Fruit fly (Drosophila melanogaster) whole organism, embryonic: ENCODE data around the gene Nup107.

Source experiments
- Bdp1 ChIP-seq: fragments of 200-800 bp; sonication (Bioruptor generic); optimal IDR thresholded peaks from 3 replicates; lab custom pipeline; 2016; ENCODE audit warnings: missing biosample characterization, missing genetic modification characterization
- Bteb2 ChIP-seq: fragments of 200-800 bp; sonication (Bioruptor generic); optimal IDR thresholded peaks from 2 replicates; lab custom pipeline; 2016; ENCODE audit warnings: missing biosample characterization, missing genetic modification characterization
- C15 ChIP-seq: fragments of 200-800 bp; sonication (Bioruptor generic); IDR thresholded peaks from 3 replicates; pipeline ENCODE4 v1.3.6; 2022; ENCODE audit warnings: missing biosample characterization, missing genetic modification characterization
- CG11560 ChIP-seq: fragments of 200-800 bp; sonication (Bioruptor generic); IDR thresholded peaks from 3 replicates; pipeline ENCODE4 v1.3.6; 2022; ENCODE audit warnings: missing biosample characterization, missing genetic modification characterization
- CG11695 ChIP-seq: fragments of 200-800 bp; sonication (Bioruptor generic); IDR thresholded peaks from 3 replicates; pipeline ENCODE4 v1.3.6; 2022; ENCODE audit warnings: missing biosample characterization, missing genetic modification characterization
- CG12942 ChIP-seq: fragments of 200-800 bp; sonication (Bioruptor generic); optimal IDR thresholded peaks from 3 replicates; lab custom pipeline; 2016; ENCODE audit warnings: missing biosample characterization, missing genetic modification characterization
- CG14050 ChIP-seq: fragments of 200-800 bp; sonication (Bioruptor generic); IDR thresholded peaks from 3 replicates; pipeline ENCODE4 v1.3.6; 2022; ENCODE audit warnings: missing biosample characterization, missing genetic modification characterization
- CG16815 ChIP-seq: fragments of 200-800 bp; sonication (Bioruptor generic); optimal IDR thresholded peaks from 3 replicates; lab custom pipeline; 2017; ENCODE audit warnings: missing biosample characterization, mild to moderate bottlenecking, missing genetic modification characterization
- CG17802 ChIP-seq: fragments of 200-800 bp; sonication (Bioruptor generic); optimal IDR thresholded peaks from 2 replicates; lab custom pipeline; 2018; ENCODE audit warnings: missing biosample characterization, mild to moderate bottlenecking, missing genetic modification characterization, moderate library complexity
- CG2199 ChIP-seq: fragments of 200-800 bp; sonication (Bioruptor generic); IDR thresholded peaks from 3 replicates; pipeline ENCODE4 v1.3.6; 2022; ENCODE audit warnings: missing biosample characterization, missing genetic modification characterization
- CG2202 ChIP-seq: fragments of 200-800 bp; sonication (Bioruptor generic); optimal IDR thresholded peaks from 2 replicates; lab custom pipeline; 2018; ENCODE audit warnings: missing biosample characterization, mild to moderate bottlenecking, missing genetic modification characterization
- CG31388 ChIP-seq: fragments of 200-800 bp; sonication (Bioruptor generic); optimal IDR thresholded peaks from 2 replicates; lab custom pipeline; 2016; ENCODE audit warnings: missing biosample characterization, missing genetic modification characterization
- CG33213 ChIP-seq: fragments of 200-800 bp; sonication (Bioruptor generic); optimal IDR thresholded peaks from 3 replicates; lab custom pipeline; 2016; ENCODE audit warnings: missing biosample characterization, missing genetic modification characterization
- CG3407 ChIP-seq: fragments of 200-800 bp; sonication (Bioruptor generic); optimal IDR thresholded peaks from 2 replicates; lab custom pipeline; 2018; ENCODE audit warnings: missing biosample characterization, mild to moderate bottlenecking, missing genetic modification characterization
- CG4730 ChIP-seq: fragments of 200-800 bp; sonication (Bioruptor generic); IDR thresholded peaks from 2 replicates; pipeline ENCODE4 v1.3.6; 2022; ENCODE audit warnings: missing biosample characterization, missing genetic modification characterization
- CG6765 ChIP-seq: fragments of 200-800 bp; sonication (Bioruptor generic); optimal IDR thresholded peaks from 3 replicates; lab custom pipeline; 2017; ENCODE audit warnings: missing biosample characterization, mild to moderate bottlenecking, missing genetic modification characterization
- CG8388 ChIP-seq: fragments of 200-800 bp; sonication (Bioruptor generic); optimal IDR thresholded peaks from 2 replicates; lab custom pipeline; 2019; ENCODE audit warnings: missing biosample characterization, mild to moderate bottlenecking, missing genetic modification characterization, moderate library complexity
- CTCF ChIP-seq: fragments of 200-800 bp; sonication (Bioruptor generic); optimal IDR thresholded peaks from 2 replicates; lab custom pipeline; 2017; ENCODE audit warnings: missing biosample characterization, mild to moderate bottlenecking, missing genetic modification characterization, moderate library complexity
- D19A ChIP-seq: fragments of 200-800 bp; optimal IDR thresholded peaks from 3 replicates; lab custom pipeline; 2019; ENCODE audit warnings: missing biosample characterization, mild to moderate bottlenecking, missing genetic modification characterization, moderate library complexity
- Doc3 ChIP-seq: fragments of 200-800 bp; sonication (Bioruptor generic); IDR thresholded peaks from 3 replicates; pipeline ENCODE4 v1.3.6; 2022; ENCODE audit warnings: missing biosample characterization, missing genetic modification characterization; ENCODE audit not compliant: partially characterized antibody
- E2f1 ChIP-seq: fragments of 200-800 bp; sonication (Bioruptor generic); IDR thresholded peaks from 2 replicates; pipeline ENCODE4 v1.3.6; 2022; ENCODE audit warnings: missing biosample characterization, missing genetic modification characterization
- Elba2 ChIP-seq: fragments of 200-800 bp; sonication (Bioruptor generic); optimal IDR thresholded peaks from 3 replicates; lab custom pipeline; 2016; ENCODE audit warnings: missing biosample characterization, missing genetic modification characterization
- Ets65A ChIP-seq: fragments of 200-800 bp; sonication (Bioruptor generic); peaks from one replicate; lab custom pipeline; 2016; ENCODE audit warnings: missing biosample characterization, missing genetic modification characterization
- GATAe ChIP-seq: fragments of 200-800 bp; sonication (Bioruptor generic); conservative IDR thresholded peaks from 2 replicates; pipeline ENCODE4 v1.3.6; 2022; ENCODE audit warnings: missing biosample characterization, missing genetic modification characterization
- Gsc ChIP-seq: fragments of 200-800 bp; sonication (Bioruptor generic); IDR thresholded peaks from 2 replicates; pipeline ENCODE4 v1.3.6; 2022; ENCODE audit warnings: missing biosample characterization, missing genetic modification characterization
- Gug ChIP-seq: fragments of 200-800 bp; sonication (Bioruptor generic); IDR thresholded peaks from 4 replicates; pipeline ENCODE4 v1.3.6; 2022; ENCODE audit warnings: missing biosample characterization, missing genetic modification characterization
- H15 ChIP-seq: fragments of 200-800 bp; sonication (Bioruptor generic); IDR thresholded peaks from 3 replicates; pipeline ENCODE4 v1.3.6; 2022; ENCODE audit warnings: missing biosample characterization, missing genetic modification characterization
- HmgZ ChIP-seq: fragments of 200-800 bp; sonication (Bioruptor generic); optimal IDR thresholded peaks from 2 replicates; lab custom pipeline; 2018; ENCODE audit warnings: missing biosample characterization, mild to moderate bottlenecking, missing genetic modification characterization
- Lim3 ChIP-seq: fragments of 200-800 bp; sonication (Bioruptor generic); IDR thresholded peaks from 2 replicates; pipeline ENCODE4 v1.3.6; 2022; ENCODE audit warnings: missing biosample characterization, missing genetic modification characterization
- MBD-R2 ChIP-seq: fragments of 200-800 bp; sonication (Bioruptor generic); IDR thresholded peaks from 2 replicates; pipeline ENCODE4 v1.3.6; 2022; ENCODE audit warnings: missing biosample characterization, missing genetic modification characterization
- Nf-YA ChIP-seq: fragments of 200-800 bp; sonication (Bioruptor generic); IDR thresholded peaks from 2 replicates; pipeline ENCODE4 v1.3.6; 2022; ENCODE audit warnings: missing biosample characterization, missing genetic modification characterization
- Optix ChIP-seq: fragments of 200-800 bp; sonication (Bioruptor generic); IDR thresholded peaks from 3 replicates; pipeline ENCODE4 v1.3.6; 2022; ENCODE audit warnings: missing biosample characterization, missing genetic modification characterization
- PHDP ChIP-seq: fragments of 200-800 bp; sonication (Bioruptor generic); optimal IDR thresholded peaks from 3 replicates; lab custom pipeline; 2018; ENCODE audit warnings: missing biosample characterization, mild to moderate bottlenecking, missing genetic modification characterization, moderate library complexity
- Usf ChIP-seq: fragments of 200-800 bp; sonication (Bioruptor generic); optimal IDR thresholded peaks from 2 replicates; lab custom pipeline; 2017; ENCODE audit warnings: missing genotype, missing biosample characterization, missing genetic modification characterization
- YL-1 ChIP-seq: fragments of 200-800 bp; sonication (Bioruptor generic); optimal IDR thresholded peaks from 3 replicates; lab custom pipeline; 2017; ENCODE audit warnings: missing biosample characterization, mild to moderate bottlenecking, missing genetic modification characterization
- dimm ChIP-seq: fragments of 200-800 bp; sonication (Bioruptor generic); IDR thresholded peaks from 2 replicates; pipeline ENCODE4 v1.3.6; 2022; ENCODE audit warnings: missing biosample characterization, missing genetic modification characterization
- disco-r ChIP-seq: fragments of 200-800 bp; sonication (Bioruptor generic); optimal IDR thresholded peaks from 2 replicates; lab custom pipeline; 2016; ENCODE audit warnings: missing biosample characterization, missing genetic modification characterization
- fd102C ChIP-seq: fragments of 200-800 bp; sonication (Bioruptor generic); optimal IDR thresholded peaks from 2 replicates; lab custom pipeline; 2018; ENCODE audit warnings: missing biosample characterization, mild to moderate bottlenecking, missing genetic modification characterization, moderate library complexity
- fd64A ChIP-seq: fragments of 200-800 bp; sonication (Bioruptor generic); optimal IDR thresholded peaks from 3 replicates; lab custom pipeline; 2018; ENCODE audit warnings: missing biosample characterization, mild to moderate bottlenecking, missing genetic modification characterization
- fu2 ChIP-seq: fragments of 200-800 bp; sonication (Bioruptor generic); optimal IDR thresholded peaks from 2 replicates; lab custom pipeline; 2016; ENCODE audit warnings: missing biosample characterization, missing genetic modification characterization
- gem ChIP-seq: fragments of 200-800 bp; sonication (Bioruptor generic); optimal IDR thresholded peaks from 2 replicates; lab custom pipeline; 2019; ENCODE audit warnings: missing biosample characterization, mild to moderate bottlenecking, missing genetic modification characterization, moderate library complexity
- her ChIP-seq: fragments of 200-800 bp; sonication (Bioruptor generic); optimal IDR thresholded peaks from 2 replicates; lab custom pipeline; 2016; ENCODE audit warnings: missing biosample characterization, missing genetic modification characterization
- knrl ChIP-seq: fragments of 200-800 bp; sonication (Bioruptor generic); IDR thresholded peaks from 3 replicates; pipeline ENCODE4 v1.3.6; 2022; ENCODE audit warnings: missing biosample characterization, missing genetic modification characterization; ENCODE audit not compliant: partially characterized antibody
- luna ChIP-seq: fragments of 200-800 bp; sonication (Bioruptor generic); optimal IDR thresholded peaks from 2 replicates; lab custom pipeline; 2016; ENCODE audit warnings: missing biosample characterization, missing genetic modification characterization
- nau ChIP-seq: fragments of 200-800 bp; sonication (Bioruptor generic); optimal IDR thresholded peaks from 3 replicates; lab custom pipeline; 2017; ENCODE audit warnings: missing biosample characterization, mild to moderate bottlenecking, missing genetic modification characterization, missing genetic modification reagents
- org-1 ChIP-seq: fragments of 200-800 bp; sonication (Bioruptor generic); optimal IDR thresholded peaks from 2 replicates; lab custom pipeline; 2017; ENCODE audit warnings: missing biosample characterization, missing genetic modification characterization
- schlank ChIP-seq: fragments of 200-800 bp; sonication (Bioruptor generic); optimal IDR thresholded peaks from 2 replicates; lab custom pipeline; 2018; ENCODE audit warnings: missing biosample characterization, mild to moderate bottlenecking, missing genetic modification characterization
- sug ChIP-seq: fragments of 200-800 bp; optimal IDR thresholded peaks from 2 replicates; lab custom pipeline; 2019; ENCODE audit warnings: missing biosample characterization, mild to moderate bottlenecking, missing genetic modification characterization, moderate library complexity
- trh ChIP-seq: fragments of 200-800 bp; sonication (Bioruptor generic); optimal IDR thresholded peaks from 2 replicates; lab custom pipeline; 2016; ENCODE audit warnings: missing biosample characterization, missing genetic modification characterization
- vnd ChIP-seq: fragments of 200-800 bp; sonication (Bioruptor generic); IDR thresholded peaks from 3 replicates; pipeline ENCODE4 v1.3.6; 2022; ENCODE audit warnings: missing biosample characterization, missing genetic modification characterization; ENCODE audit not compliant: partially characterized antibody
- vvl ChIP-seq: fragments of 200-800 bp; sonication (Bioruptor generic); IDR thresholded peaks from 2 replicates; pipeline ENCODE4 v1.3.6; 2022; ENCODE audit warnings: missing biosample characterization, missing genetic modification characterization
- zen2 ChIP-seq: fragments of 200-800 bp; sonication (Bioruptor generic); IDR thresholded peaks from 3 replicates; pipeline ENCODE4 v1.3.6; 2022; ENCODE audit warnings: missing biosample characterization, missing genetic modification characterization; ENCODE audit not compliant: partially characterized antibody

Gene Nup107

dm6 chr2L:10703281-10703680 is 32.6 kb downstream of the Nup107 start, which contains the start of gene CG6415 (continued):
- TF ChIP-seq CG8388 (GFP tag; lab: Kevin White, UChicago): peak; percentile 72
- TF ChIP-seq D19A: no peak
- peak; percentile 86 for TF ChIP-seq vvl (GFP tag; lab: Robert Waterston, UW)
- TF ChIP-seq fd64A (GFP tag; lab: Kevin White, UChicago): peak; percentile 34
- no peak for TF ChIP-seq Nf-YA (GFP tag; lab: Robert Waterston, UW)
- TF ChIP-seq CG4730 (GFP tag; lab: Robert Waterston, UW): peak; percentile 54
- peak; percentile 62 for TF ChIP-seq CG3407 (GFP tag; lab: Kevin White, UChicago)
- TF ChIP-seq CG31388 (GFP tag; lab: Kevin White, UChicago): no peak
- TF ChIP-seq MBD-R2 (GFP tag; lab: Robert Waterston, UW): no peak
- TF ChIP-seq Elba2: no peak
- peak; percentile 81; the same call in 2 of the 3 replicates for TF ChIP-seq CG11695
- TF ChIP-seq org-1: peak; percentile 55
- TF ChIP-seq zen2 (GFP tag; lab: Robert Waterston, UW): no peak
- TF ChIP-seq YL-1 (GFP tag; lab: Kevin White, UChicago): no peak
- TF ChIP-seq CG33213 (GFP tag; lab: Kevin White, UChicago): peak; percentile 44
- TF ChIP-seq Bteb2 (GFP tag; lab: Kevin White, UChicago): peak; percentile 45
- peak; percentile 32; the same call in 1 of the 3 replicates for TF ChIP-seq CG14050 (GFP tag; lab: Robert Waterston, UW)
- TF ChIP-seq E2f1 (GFP tag; lab: Robert Waterston, UW): peak; percentile 68
- no peak for TF ChIP-seq dimm
- peak; percentile 25 for TF ChIP-seq schlank (tag; lab: Kevin White, UChicago)
- TF ChIP-seq CG11560 (tag; lab: Robert Waterston, UW): 0 out of 3 replicates have a peak, but pooled peaks have one; percentile 40
- TF ChIP-seq fd102C (GFP tag; lab: Kevin White, UChicago): no peak
- TF ChIP-seq fu2 (GFP tag; lab: Kevin White, UChicago): peak; percentile 61
- TF ChIP-seq PHDP (tag; lab: Kevin White, UChicago): peak; percentile 80
- TF ChIP-seq gem (tag; lab: Kevin White, UChicago): peak; percentile 87
- no peak for TF ChIP-seq vnd (GFP tag; lab: Robert Waterston, UW)
- peak; percentile 76 for TF ChIP-seq her (GFP tag; lab: Kevin White, UChicago)
- TF ChIP-seq disco-r (GFP tag; lab: Kevin White, UChicago): no peak
- TF ChIP-seq CG16815 (GFP tag; lab: Kevin White, UChicago): peak; percentile 31
- TF ChIP-seq nau (GFP tag; lab: Kevin White, UChicago): peak; percentile 31
- 0 out of 2 replicates have a peak, but pooled peaks have one; percentile 39 for TF ChIP-seq Gsc (GFP tag; lab: Robert Waterston, UW)
- peak; percentile 44 for TF ChIP-seq CG6765 (GFP tag; lab: Kevin White, UChicago)
- no peak for TF ChIP-seq CTCF (GFP tag; lab: Kevin White, UChicago)
- no peak for TF ChIP-seq Ets65A
- peak; percentile 42; the same call in 1 of the 3 replicates for TF ChIP-seq Optix (GFP tag; lab: Robert Waterston, UW)
- no peak for TF ChIP-seq Lim3
- peak; percentile 51 for TF ChIP-seq HmgZ (tag; lab: Kevin White, UChicago)
- no peak for TF ChIP-seq luna (GFP tag; lab: Kevin White, UChicago)
- TF ChIP-seq GATAe (GFP tag; lab: Robert Waterston, UW): peak; percentile 44; the same call in 1 of the 2 replicates
- TF ChIP-seq Gug (GFP tag; lab: Robert Waterston, UW): peak; percentile 48; the same call in 2 of the 4 replicates
- no peak for TF ChIP-seq CG2199
- peak; percentile 72; the same call in 2 of the 3 replicates for TF ChIP-seq H15
- TF ChIP-seq Usf: peak; percentile 27
- no peak for TF ChIP-seq knrl (GFP tag; lab: Robert Waterston, UW)
- peak; percentile 92 for TF ChIP-seq sug
- TF ChIP-seq CG2202 (tag; lab: Kevin White, UChicago): peak; percentile 36
- TF ChIP-seq Doc3: no peak
- peak; percentile 24 for TF ChIP-seq CG17802
- TF ChIP-seq trh (GFP tag; lab: Kevin White, UChicago): no peak
- TF ChIP-seq C15 (GFP tag; lab: Robert Waterston, UW): peak; percentile 70; the same call in 2 of the 3 replicates
- TF ChIP-seq CG12942 (GFP tag; lab: Kevin White, UChicago): peak; percentile 6
- TF ChIP-seq Bdp1 (GFP tag; lab: Kevin White, UChicago): peak; percentile 25
